Fruit fly (Drosophila melanogaster) Kc167 (cell line): ENCODE measurements around the gene CG3706.

Experiments
- Myc ChIP-seq: fragments of >200 bp; optimal IDR thresholded peaks from 2 replicates; lab custom pipeline; 2017; ENCODE audit warnings: missing external identifiers
- Sin3A ChIP-seq: fragments of >200 bp; optimal IDR thresholded peaks from 2 replicates; lab custom pipeline; 2018; ENCODE audit warnings: missing external identifiers
- h ChIP-seq: fragments of >200 bp; optimal IDR thresholded peaks from 3 replicates; lab custom pipeline; 2018; ENCODE audit warnings: missing external identifiers
- insv ChIP-seq: fragments of >200 bp; optimal IDR thresholded peaks from 3 replicates; lab custom pipeline; 2018; ENCODE audit warnings: missing external identifiers
- psq ChIP-seq: fragments of >200 bp; optimal IDR thresholded peaks from 2 replicates; lab custom pipeline; 2017; ENCODE audit warnings: missing external identifiers
- ttk ChIP-seq: sonication (Bioruptor generic); optimal IDR thresholded peaks from 2 replicates; lab custom pipeline; 2017; ENCODE audit warnings: missing external identifiers

Gene CG3706

DNA sequence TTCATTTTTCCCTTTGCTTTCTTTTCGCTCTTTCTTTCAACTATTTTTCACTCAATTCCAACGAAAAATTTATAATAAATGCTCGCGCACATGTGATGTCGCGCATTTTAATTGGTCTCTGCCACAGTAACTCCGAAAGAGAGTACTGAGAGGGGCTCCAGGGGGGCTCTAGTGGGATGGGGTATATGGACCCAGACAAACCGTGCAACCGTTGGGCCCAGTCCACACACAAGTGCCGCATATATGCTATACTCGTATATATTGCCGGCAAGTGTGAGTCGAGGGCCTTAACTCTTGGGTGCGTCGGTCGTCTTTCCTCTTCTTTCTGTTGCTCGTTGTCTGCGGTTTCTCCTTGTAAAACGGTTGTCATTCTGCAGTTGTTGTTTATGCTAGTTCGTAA is 33.9 kb downstream of the CG3706 start:
- TF ChIP-seq ttk (lab: Kevin White, UChicago) = no peak
- no peak for TF ChIP-seq insv (lab: Kevin White, UChicago)
- no peak for TF ChIP-seq Sin3A (lab: Kevin White, UChicago)
- no peak for TF ChIP-seq h
- TF ChIP-seq psq (lab: Kevin White, UChicago) = no peak
- no peak for TF ChIP-seq Myc

DNA sequence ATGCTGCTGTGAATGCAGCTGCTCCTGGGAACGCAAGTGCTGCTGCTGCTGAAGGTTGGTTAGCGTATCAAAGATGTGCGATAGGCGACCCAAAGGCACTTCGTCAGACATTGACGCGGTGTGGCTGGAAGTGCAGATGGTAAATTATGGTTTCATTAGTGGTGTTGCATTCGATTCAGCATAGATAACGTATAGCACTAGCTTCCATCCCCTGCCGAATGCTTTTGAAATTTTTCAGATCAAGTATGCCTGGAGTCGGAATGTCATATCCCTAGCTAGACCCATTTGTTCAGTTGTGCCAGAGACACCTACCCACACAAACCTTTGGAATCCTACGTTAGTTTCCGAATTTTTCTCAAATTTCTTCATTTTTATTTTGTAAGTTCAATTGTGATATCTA is 38.1 kb downstream of the CG3706 start, which contains the start of gene CG11663:
TSS of gene CG11663 (plus strand) at position 301 of the 400 bp plus-strand sequence.
- no peak for TF ChIP-seq Sin3A (lab: Kevin White, UChicago)
- TF ChIP-seq psq (lab: Kevin White, UChicago) = no peak
